Worm (Caenorhabditis elegans): ENCODE results near the gene C09F5.1.

Gene C09F5.1

DNA sequence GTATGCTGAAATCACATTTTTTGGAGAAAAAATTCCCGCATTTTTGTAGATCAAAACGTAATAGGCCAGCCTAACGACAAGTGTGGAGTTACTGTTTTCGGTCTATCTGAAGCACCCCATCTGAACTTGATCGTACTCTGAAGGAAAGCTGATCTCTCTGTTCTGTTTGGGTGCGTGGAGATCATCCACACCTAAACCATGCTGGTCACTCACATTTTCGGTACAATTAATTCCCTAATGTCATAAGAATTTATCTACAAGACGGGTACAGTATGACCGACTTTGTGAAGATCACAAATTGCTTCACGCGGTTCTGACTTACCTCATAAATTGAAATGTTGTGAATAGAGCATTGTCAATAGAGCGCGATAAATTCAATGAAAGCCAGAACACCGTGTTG, 8.6 kb upstream of the C09F5.1 start:
- TF ChIP-seq nhr-28 (tag; optimal IDR thresholded peaks at IDR 0.05): peak; percentile 52
- no peak for TF ChIP-seq ceh-44 (GFP tag; IDR thresholded peaks at IDR 0.05)

DNA sequence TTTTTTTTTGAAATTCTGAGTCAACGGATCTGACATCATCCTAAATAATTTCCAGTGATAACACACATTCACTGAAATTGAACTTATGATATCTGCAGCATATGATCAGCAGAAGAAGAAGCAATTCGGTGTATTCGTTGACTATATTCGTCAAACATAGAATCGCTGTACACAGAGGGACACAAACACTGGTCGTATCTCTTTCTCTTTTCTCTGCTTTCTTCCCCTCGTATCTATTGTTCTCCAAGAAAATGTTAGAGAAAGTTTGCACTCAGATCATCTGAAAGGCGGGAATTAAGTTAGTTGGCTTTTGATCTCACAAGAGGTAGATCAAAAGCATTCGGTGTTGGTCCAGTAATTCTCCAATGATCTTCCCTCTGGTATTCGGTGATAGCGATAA, 8.0 kb upstream of the C09F5.1 start:
- TF ChIP-seq nhr-10 (tag; optimal IDR thresholded peaks at IDR 0.05) (no peak), mdl-1 (tag; optimal IDR thresholded peaks at IDR 0.05) (peak in 1 of 2 experiments; percentile 2), aha-1 (tag) (peak; percentile 87), nhr-28 (tag; optimal IDR thresholded peaks at IDR 0.05) (peak; percentile 58), tra-1 (GFP tag; IDR thresholded peaks at IDR 0.05) (no peak)

DNA sequence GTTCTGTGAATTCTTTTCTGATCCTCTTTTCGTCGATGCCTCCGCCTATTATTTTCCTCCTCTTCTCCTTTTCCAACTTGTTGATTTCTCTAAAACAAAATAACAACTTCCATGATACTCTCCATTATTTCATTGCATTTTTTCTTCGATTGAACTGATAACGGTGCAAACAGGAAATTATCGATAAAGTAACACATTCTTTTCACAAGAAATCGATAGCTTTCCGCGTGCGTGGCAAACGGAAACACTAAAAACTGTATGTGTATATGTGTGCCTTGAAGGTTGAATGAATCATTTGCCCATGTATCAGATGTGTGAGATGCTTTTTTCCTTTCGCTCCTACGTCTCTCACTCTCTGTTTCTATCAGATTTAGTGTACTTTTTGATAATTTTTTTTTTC, 6.9 kb upstream of the C09F5.1 start:
- TF ChIP-seq daf-16 (GFP tag; optimal IDR thresholded peaks at IDR 0.05) (no peak), daf-16 (tag; optimal IDR thresholded peaks at IDR 0.05) (peak; percentile 91), ctbp-1 (GFP tag; IDR thresholded peaks at IDR 0.05) (no peak), hlh-11 (tag; optimal IDR thresholded peaks at IDR 0.05) (peak; percentile 58), F37D6.2 (tag; optimal IDR thresholded peaks at IDR 0.05) (no peak), lsy-2 (tag; optimal IDR thresholded peaks at IDR 0.05) (peak in 1 of 2 experiments; percentile 6), mes-2 (tag; optimal IDR thresholded peaks at IDR 0.05; ENCODE audit: poor library complexity, severe bottlenecking) (peak; percentile 36), madf-5 (GFP tag; IDR thresholded peaks at IDR 0.05) (no peak), ces-1 (GFP tag; optimal IDR thresholded peaks at IDR 0.05) (no peak), lin-15B (tag; optimal IDR thresholded peaks at IDR 0.05) (no peak), hif-1 (tag; optimal IDR thresholded peaks at IDR 0.05) (no peak), dve-1 (tag; optimal IDR thresholded peaks at IDR 0.05; ENCODE audit: insufficient read depth) (peak; percentile 49), hlh-30 (tag; optimal IDR thresholded peaks at IDR 0.05; ENCODE audit: insufficient read depth) (peak; percentile 45), ceh-28 (tag; optimal IDR thresholded peaks at IDR 0.05) (peak; percentile 6), zfp-2 (tag; optimal IDR thresholded peaks at IDR 0.05) (no peak), mdl-1 (tag; optimal IDR thresholded peaks at IDR 0.05) (peak in 1 of 2 experiments; percentile 14), ceh-20 (GFP tag; IDR thresholded peaks at IDR 0.05) (no peak), nhr-77 (tag; optimal IDR thresholded peaks at IDR 0.05) (peak; percentile 18), nhr-237 (tag; optimal IDR thresholded peaks at IDR 0.05) (no peak), pqm-1 (tag; optimal IDR thresholded peaks at IDR 0.05) (peak; percentile 88), lir-3 (tag; optimal IDR thresholded peaks at IDR 0.05) (no peak), fos-1 (tag; optimal IDR thresholded peaks at IDR 0.05) (no peak), duxl-1 (tag; optimal IDR thresholded peaks at IDR 0.05; ENCODE audit: poor library complexity) (no peak), nhr-6 (tag; optimal IDR thresholded peaks at IDR 0.05) (peak; percentile 14), saeg-2 (GFP tag; IDR thresholded peaks at IDR 0.05) (no peak), php-3 (GFP tag; IDR thresholded peaks at IDR 0.05) (0 out of 2 replicates have a peak, but pooled peaks have one; percentile 14), dmd-6 (GFP tag; IDR thresholded peaks at IDR 0.05) (peak; percentile 45), pha-4 (GFP tag; IDR thresholded peaks at IDR 0.05) (no peak), pha-4 (tag; optimal IDR thresholded peaks at IDR 0.05) (peak; percentile 31), nhr-28 (tag; optimal IDR thresholded peaks at IDR 0.05) (peak; percentile 78), ceh-62 (tag; optimal IDR thresholded peaks at IDR 0.05) (no peak), ZK546.5 (tag; optimal IDR thresholded peaks at IDR 0.05) (no peak)

DNA sequence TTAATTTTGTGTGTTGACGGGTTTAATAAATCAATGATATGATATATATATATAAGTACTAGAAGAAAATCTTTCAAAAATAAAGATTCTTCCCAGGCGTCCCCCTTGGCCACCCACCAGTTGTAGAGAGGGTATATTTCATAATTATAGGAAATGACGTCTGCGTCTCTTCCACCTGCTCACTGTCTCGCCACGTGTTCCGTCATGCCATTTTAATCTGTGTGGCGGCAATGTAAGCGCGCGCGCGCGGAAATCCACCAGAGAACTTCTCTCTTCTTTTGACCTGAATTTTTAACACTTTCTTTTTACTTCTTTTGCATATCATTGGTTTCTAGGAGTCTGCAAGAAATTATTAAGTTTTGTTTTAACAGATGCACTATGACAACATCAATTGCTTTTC, 4.1 kb upstream of the C09F5.1 start:
- TF ChIP-seq mdl-1 (tag; optimal IDR thresholded peaks at IDR 0.05) (peak in 1 of 2 experiments; percentile 21), hlh-30 (tag; optimal IDR thresholded peaks at IDR 0.05; ENCODE audit: insufficient read depth) (peak; percentile 76), mxl-3 (GFP tag; optimal IDR thresholded peaks at IDR 0.05) (peak; percentile 42), zag-1 (tag; optimal IDR thresholded peaks at IDR 0.05) (no peak), madf-9 (GFP tag; conservative IDR thresholded peaks at IDR 0.05) (0 out of 2 replicates have a peak, but pooled peaks have one; percentile 46), lir-3 (tag; optimal IDR thresholded peaks at IDR 0.05) (no peak)
